Fruit fly (Drosophila melanogaster) whole organism, embryonic: ENCODE measurements around the gene CG43707.
A peak's percentile ranks its signal among the peaks of the same experiment; 100 is the strongest.

Source experiments
- Blimp-1 ChIP-seq: fragments of 200-800 bp; sonication (Bioruptor generic); optimal IDR thresholded peaks from 3 replicates; lab custom pipeline; 2018; ENCODE audit warnings: missing biosample characterization, missing genetic modification characterization, mild to moderate bottlenecking, moderate library complexity, missing genetic modification reagents
- CG10431 ChIP-seq: fragments of 200-800 bp; sonication (Bioruptor generic); optimal IDR thresholded peaks from 3 replicates; lab custom pipeline; 2018; ENCODE audit warnings: missing biosample characterization, mild to moderate bottlenecking, missing genetic modification characterization
- CG11696 ChIP-seq: fragments of 200-800 bp; sonication (Bioruptor generic); IDR thresholded peaks from 2 replicates; pipeline ENCODE4 v1.3.6; 2022; ENCODE audit warnings: missing biosample characterization, missing genetic modification characterization
- CG13424 ChIP-seq: fragments of 200-800 bp; sonication (Bioruptor generic); optimal IDR thresholded peaks from 2 replicates; lab custom pipeline; 2019; ENCODE audit warnings: missing biosample characterization, mild to moderate bottlenecking, missing genetic modification characterization, moderate library complexity
- CG14014 ChIP-seq: fragments of 200-800 bp; sonication (Bioruptor generic); IDR thresholded peaks from 2 replicates; pipeline ENCODE4 v1.3.6; 2022; ENCODE audit warnings: missing biosample characterization, missing genetic modification characterization
- CG16815 ChIP-seq: fragments of 200-800 bp; sonication (Bioruptor generic); optimal IDR thresholded peaks from 3 replicates; lab custom pipeline; 2017; ENCODE audit warnings: missing biosample characterization, mild to moderate bottlenecking, missing genetic modification characterization
- CG17385 ChIP-seq: fragments of 200-800 bp; sonication (Bioruptor generic); optimal IDR thresholded peaks from 3 replicates; lab custom pipeline; 2018; ENCODE audit warnings: missing biosample characterization, mild to moderate bottlenecking, missing genetic modification characterization
- CG3065 ChIP-seq: fragments of 200-800 bp; sonication (Bioruptor generic); optimal IDR thresholded peaks from 2 replicates; lab custom pipeline; 2016; ENCODE audit warnings: missing biosample characterization, missing genetic modification characterization
- CG32532 ChIP-seq: fragments of 200-800 bp; sonication (Bioruptor generic); IDR thresholded peaks from 2 replicates; pipeline ENCODE4 v1.3.6; 2022; ENCODE audit warnings: missing biosample characterization, missing genetic modification characterization
- CG3281 ChIP-seq: fragments of 200-800 bp; sonication (Bioruptor generic); optimal IDR thresholded peaks from 3 replicates; lab custom pipeline; 2017; ENCODE audit warnings: missing biosample characterization, mild to moderate bottlenecking, missing genetic modification characterization
- CG33213 ChIP-seq: fragments of 200-800 bp; sonication (Bioruptor generic); optimal IDR thresholded peaks from 3 replicates; lab custom pipeline; 2016; ENCODE audit warnings: missing biosample characterization, missing genetic modification characterization
- CG3407 ChIP-seq: fragments of 200-800 bp; sonication (Bioruptor generic); optimal IDR thresholded peaks from 2 replicates; lab custom pipeline; 2018; ENCODE audit warnings: missing biosample characterization, mild to moderate bottlenecking, missing genetic modification characterization
- CG34376 ChIP-seq: fragments of 200-800 bp; sonication (Bioruptor generic); optimal IDR thresholded peaks from 2 replicates; lab custom pipeline; 2018; ENCODE audit warnings: missing biosample characterization, mild to moderate bottlenecking, missing genetic modification characterization
- CG3726 ChIP-seq: fragments of 200-800 bp; sonication (Bioruptor generic); IDR thresholded peaks from 3 replicates; pipeline ENCODE4, ENCODE4 v1.3.6; 2022; ENCODE audit warnings: missing biosample characterization, missing genetic modification characterization
- CG3847 ChIP-seq: fragments of 200-800 bp; sonication (Bioruptor generic); IDR thresholded peaks from 2 replicates; pipeline ENCODE4 v1.3.6; 2022; ENCODE audit warnings: missing biosample characterization, missing genetic modification characterization
- CG4328 ChIP-seq: fragments of 200-800 bp; sonication (Bioruptor generic); optimal IDR thresholded peaks from 3 replicates; lab custom pipeline; 2017; ENCODE audit warnings: missing biosample characterization, missing genetic modification reagents, missing genetic modification characterization
- CG4424 ChIP-seq: fragments of 200-800 bp; sonication (Bioruptor generic); optimal IDR thresholded peaks from 3 replicates; lab custom pipeline; 2016; ENCODE audit warnings: missing biosample characterization, missing genetic modification characterization
- CG6654 ChIP-seq: fragments of 200-800 bp; sonication (Bioruptor generic); optimal IDR thresholded peaks from 2 replicates; lab custom pipeline; 2017; ENCODE audit warnings: missing biosample characterization, mild to moderate bottlenecking, missing genetic modification characterization
- CG6791 ChIP-seq: fragments of 200-800 bp; sonication (Bioruptor generic); IDR thresholded peaks from 3 replicates; pipeline ENCODE4 v1.3.6; 2022; ENCODE audit warnings: missing biosample characterization, missing genetic modification characterization; ENCODE audit not compliant: partially characterized antibody
- CG6813 ChIP-seq: fragments of 200-800 bp; sonication (Bioruptor generic); optimal IDR thresholded peaks from 2 replicates; lab custom pipeline; 2017; ENCODE audit warnings: missing biosample characterization, missing genetic modification characterization, mild to moderate bottlenecking, moderate library complexity, missing genetic modification reagents
- CG6854 ChIP-seq: fragments of 200-800 bp; sonication (Bioruptor generic); optimal IDR thresholded peaks from 3 replicates; lab custom pipeline; 2017; ENCODE audit warnings: missing biosample characterization, mild to moderate bottlenecking, missing genetic modification characterization
- CoRest ChIP-seq: fragments of 200-800 bp; sonication (Bioruptor generic); optimal IDR thresholded peaks from 3 replicates; lab custom pipeline; 2018; ENCODE audit warnings: missing biosample characterization, mild to moderate bottlenecking, missing genetic modification characterization, moderate library complexity
- Deaf1 ChIP-seq: fragments of 200-800 bp; optimal IDR thresholded peaks from 3 replicates; lab custom pipeline; 2019; ENCODE audit warnings: missing biosample characterization, mild to moderate bottlenecking, missing genetic modification characterization, moderate library complexity
- Dip3 ChIP-seq: fragments of 200-800 bp; sonication (Bioruptor generic); optimal IDR thresholded peaks from 3 replicates; lab custom pipeline; 2016; ENCODE audit warnings: missing biosample characterization, missing genetic modification characterization
- Dll ChIP-seq: fragments of 200-800 bp; sonication (Bioruptor generic); IDR thresholded peaks from 4 replicates; pipeline ENCODE4 v1.3.6; 2022; ENCODE audit warnings: missing biosample characterization, missing genetic modification characterization; ENCODE audit not compliant: partially characterized antibody
- E2f2 ChIP-seq: fragments of 200-800 bp; sonication (Bioruptor generic); IDR thresholded peaks from 2 replicates; pipeline ENCODE4 v1.3.6; 2022; ENCODE audit warnings: missing biosample characterization, missing genetic modification characterization
- Ets65A ChIP-seq: fragments of 200-800 bp; sonication (Bioruptor generic); peaks from one replicate; lab custom pipeline; 2016; ENCODE audit warnings: missing biosample characterization, missing genetic modification characterization
- Hr3 ChIP-seq: fragments of 200-800 bp; sonication (Bioruptor generic); optimal IDR thresholded peaks from 3 replicates; lab custom pipeline; 2016; ENCODE audit warnings: missing biosample characterization, missing genetic modification characterization
- Hr39 ChIP-seq: fragments of >200 bp; optimal IDR thresholded peaks from 2 replicates; lab custom pipeline; 2017
- bigmax ChIP-seq: fragments of 200-800 bp; sonication (Bioruptor generic); optimal IDR thresholded peaks from 2 replicates; lab custom pipeline; 2018; ENCODE audit warnings: missing biosample characterization, mild to moderate bottlenecking, missing genetic modification characterization
- chif ChIP-seq, 2 experiments: fragments of 200-800 bp; sonication (Bioruptor generic); optimal IDR thresholded peaks; 3 replicates each; lab custom pipeline; 2016; ENCODE audit warnings: missing biosample characterization in 2 of 2, missing genetic modification characterization in 2 of 2
- chm ChIP-seq: fragments of 200-800 bp; sonication (Bioruptor generic); IDR thresholded peaks from 2 replicates; pipeline ENCODE4 v1.3.6; 2022; ENCODE audit warnings: missing biosample characterization, missing genetic modification characterization
- crp ChIP-seq, 2 experiments: fragments of 200-800 bp; sonication (Bioruptor generic); optimal IDR thresholded peaks; 2 replicates in 1 of 2; 3 replicates in 1 of 2; lab custom pipeline; 2017; ENCODE audit warnings: missing biosample characterization in 2 of 2, missing genetic modification characterization in 2 of 2, mild to moderate bottlenecking in 1 of 2, moderate library complexity in 1 of 2
- emc ChIP-seq: fragments of 200-800 bp; sonication (Bioruptor generic); optimal IDR thresholded peaks from 2 replicates; lab custom pipeline; 2016; ENCODE audit warnings: missing biosample characterization, missing genetic modification characterization
- fru ChIP-seq: fragments of >200 bp; optimal IDR thresholded peaks from 2 replicates; lab custom pipeline; 2017
- gsb ChIP-seq: fragments of 200-800 bp; sonication (Bioruptor generic); IDR thresholded peaks from 2 replicates; pipeline ENCODE4 v1.3.6; 2022; ENCODE audit warnings: missing biosample characterization, missing genetic modification characterization
- ham ChIP-seq: fragments of 200-800 bp; sonication (Bioruptor generic); IDR thresholded peaks from 2 replicates; pipeline ENCODE4 v1.3.6; 2022; ENCODE audit warnings: missing biosample characterization, missing genetic modification characterization
- hb ChIP-seq: fragments of 200-800 bp; sonication (Bioruptor generic); IDR thresholded peaks from 3 replicates; pipeline ENCODE4 v1.3.6; 2022; ENCODE audit warnings: missing biosample characterization, missing genetic modification characterization; ENCODE audit not compliant: partially characterized antibody
- lov ChIP-seq, 2 experiments: fragments of 200-800 bp in 1 of 2; fragments of >200 bp in 1 of 2; sonication (Bioruptor generic) in 1 of 2; IDR thresholded peaks in 1 of 2; optimal IDR thresholded peaks in 1 of 2; 2 replicates in 1 of 2; 3 replicates in 1 of 2; pipeline versions ENCODE4 v1.3.6 to Lab custom; 2017 to 2022; ENCODE audit warnings: missing biosample characterization in 1 of 2, missing genetic modification characterization in 1 of 2
- mam ChIP-seq: fragments of 200-800 bp; sonication (Bioruptor generic); optimal IDR thresholded peaks from 3 replicates; lab custom pipeline; 2016; ENCODE audit warnings: missing biosample characterization, missing genetic modification characterization
- mirr ChIP-seq: fragments of 200-800 bp; sonication (Bioruptor generic); optimal IDR thresholded peaks from 3 replicates; lab custom pipeline; 2018; ENCODE audit warnings: missing biosample characterization, mild to moderate bottlenecking, missing genetic modification characterization
- nmo ChIP-seq: fragments of 200-800 bp; sonication (Bioruptor generic); optimal IDR thresholded peaks from 2 replicates; lab custom pipeline; 2018; ENCODE audit warnings: missing biosample characterization, mild to moderate bottlenecking, missing genetic modification characterization, moderate library complexity
- pzg ChIP-seq: fragments of 200-800 bp; sonication (Bioruptor generic); optimal IDR thresholded peaks from 3 replicates; lab custom pipeline; 2018; ENCODE audit warnings: missing biosample characterization, mild to moderate bottlenecking, missing genetic modification characterization, moderate library complexity
- salm ChIP-seq: fragments of 200-800 bp; sonication (Bioruptor generic); optimal IDR thresholded peaks from 2 replicates; lab custom pipeline; 2018; ENCODE audit warnings: missing biosample characterization, mild to moderate bottlenecking, missing genetic modification characterization
- schlank ChIP-seq: fragments of 200-800 bp; sonication (Bioruptor generic); optimal IDR thresholded peaks from 2 replicates; lab custom pipeline; 2018; ENCODE audit warnings: missing biosample characterization, mild to moderate bottlenecking, missing genetic modification characterization
- sd ChIP-seq: fragments of 200-800 bp; sonication (Bioruptor generic); optimal IDR thresholded peaks from 3 replicates; lab custom pipeline; 2018; ENCODE audit warnings: missing biosample characterization, mild to moderate bottlenecking, missing genetic modification characterization, moderate library complexity
- sr ChIP-seq: fragments of 200-800 bp; sonication (Bioruptor generic); IDR thresholded peaks from 3 replicates; pipeline ENCODE4 v1.3.6; 2022; ENCODE audit warnings: missing biosample characterization, missing genetic modification characterization
- unc-4 ChIP-seq: fragments of 200-800 bp; sonication (Bioruptor generic); IDR thresholded peaks from 2 replicates; pipeline ENCODE4 v1.3.6; 2022; ENCODE audit warnings: missing biosample characterization, missing genetic modification characterization; ENCODE audit not compliant: partially characterized antibody
- vnd ChIP-seq: fragments of 200-800 bp; sonication (Bioruptor generic); IDR thresholded peaks from 3 replicates; pipeline ENCODE4 v1.3.6; 2022; ENCODE audit warnings: missing biosample characterization, missing genetic modification characterization; ENCODE audit not compliant: partially characterized antibody
- vvl ChIP-seq: fragments of 200-800 bp; sonication (Bioruptor generic); IDR thresholded peaks from 2 replicates; pipeline ENCODE4 v1.3.6; 2022; ENCODE audit warnings: missing biosample characterization, missing genetic modification characterization

CG43707 gene

DNA sequence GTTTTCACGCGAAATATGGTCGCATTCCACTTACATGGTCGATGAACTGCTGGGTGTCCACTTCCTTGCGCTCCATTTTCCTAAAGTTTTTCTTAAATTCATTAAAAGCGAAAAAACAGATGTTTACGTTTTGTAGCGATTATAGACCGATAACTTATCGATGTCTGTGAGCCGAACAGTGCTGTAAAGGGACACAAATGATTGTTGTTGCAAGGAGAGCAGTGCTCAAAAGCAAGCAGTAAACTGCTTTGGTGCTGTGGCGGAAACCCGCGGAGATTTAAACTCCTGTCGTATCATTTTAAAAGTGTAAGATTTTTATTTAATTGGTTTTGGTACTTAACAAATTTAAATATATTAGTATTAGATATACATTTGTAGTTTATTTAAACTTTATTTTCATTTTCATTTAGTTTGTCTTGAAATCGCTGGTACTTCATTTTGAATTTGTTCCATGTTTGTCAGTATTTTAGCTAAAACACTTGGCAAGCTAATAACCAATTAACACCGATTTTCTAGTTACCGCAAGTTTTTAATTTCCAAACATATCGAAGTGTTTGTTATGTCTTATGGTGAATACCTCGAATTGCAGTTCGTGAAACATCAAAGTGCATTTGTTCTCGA, 56.3 kb downstream of the CG43707 start, which contains the start of gene CG3407 (continued):
- peak; percentile 60; the same call in 2 of the 3 replicates for TF ChIP-seq vnd (GFP tag; lab: Robert Waterston, UW)
- no peak for TF ChIP-seq emc (GFP tag; lab: Kevin White, UChicago)
- peak; percentile 24 for TF ChIP-seq CG4424 (GFP tag; lab: Kevin White, UChicago)
- TF ChIP-seq lov (optimal IDR thresholded peaks at IDR 0.05; lab: Kevin White, UChicago) = no peak
- TF ChIP-seq lov (GFP tag; IDR thresholded peaks at IDR 0.05; lab: Robert Waterston, UW) = no peak
- TF ChIP-seq chif (GFP tag; optimal IDR thresholded peaks at IDR 0.05; lab: Kevin White, UChicago) = peak; percentile 51 to 66
- no peak for TF ChIP-seq CG3281 (GFP tag; lab: Kevin White, UChicago)
- TF ChIP-seq vvl (GFP tag; lab: Robert Waterston, UW) = peak; percentile 44; the same call in 1 of the 2 replicates
- no peak for TF ChIP-seq CG6813 (GFP tag; lab: Kevin White, UChicago)
- TF ChIP-seq CG3407 (GFP tag; lab: Kevin White, UChicago) = peak; percentile 34
- no peak for TF ChIP-seq Blimp-1 (GFP tag; lab: Kevin White, UChicago)
- peak; percentile 100 for TF ChIP-seq E2f2 (GFP tag; lab: Robert Waterston, UW)
- 0 out of 2 replicates have a peak, but pooled peaks have one; percentile 36 for TF ChIP-seq CG32532 (GFP tag; lab: Robert Waterston, UW)
- peak; percentile 73 for TF ChIP-seq CG6791
- TF ChIP-seq salm (tag; lab: Kevin White, UChicago) = no peak
- no peak for TF ChIP-seq CG34376
- no peak for TF ChIP-seq bigmax (GFP tag; lab: Kevin White, UChicago)
- TF ChIP-seq CG6654 (GFP tag; lab: Kevin White, UChicago) = no peak
- peak; percentile 68 for TF ChIP-seq unc-4 (GFP tag; lab: Robert Waterston, UW)
- no peak for TF ChIP-seq CG6854
- TF ChIP-seq CG13424 (tag; lab: Kevin White, UChicago) = no peak
- TF ChIP-seq CG33213 (GFP tag; lab: Kevin White, UChicago) = peak; percentile 61
- TF ChIP-seq CG11696 = no peak
- no peak; the same call in none of the 2 replicates for TF ChIP-seq chm (GFP tag; lab: Robert Waterston, UW)
- no peak for TF ChIP-seq Deaf1 (tag; lab: Kevin White, UChicago)
- peak; percentile 96 for TF ChIP-seq Ets65A (GFP tag; lab: Kevin White, UChicago)
- TF ChIP-seq Hr3 (GFP tag; lab: Kevin White, UChicago) = peak; percentile 42
- peak; percentile 77 for TF ChIP-seq Dll (GFP tag; lab: Robert Waterston, UW)
- peak; percentile 52 for TF ChIP-seq Dip3 (GFP tag; lab: Kevin White, UChicago)
- TF ChIP-seq hb (GFP tag; lab: Robert Waterston, UW) = no peak; the same call in 2 of the 3 replicates
- TF ChIP-seq CG17385 = no peak
- TF ChIP-seq CG14014 (GFP tag; lab: Robert Waterston, UW) = no peak
- TF ChIP-seq sd = no peak
- TF ChIP-seq CG16815 (GFP tag; lab: Kevin White, UChicago) = peak; percentile 4
- peak; percentile 85 for TF ChIP-seq pzg (GFP tag; lab: Kevin White, UChicago)
- TF ChIP-seq CG10431 (GFP tag; lab: Kevin White, UChicago) = no peak
- TF ChIP-seq ham (GFP tag; lab: Robert Waterston, UW) = no peak
- no peak for TF ChIP-seq schlank (tag; lab: Kevin White, UChicago)
- TF ChIP-seq nmo = peak; percentile 48
- no peak for TF ChIP-seq CG3065 (GFP tag; lab: Kevin White, UChicago)
- TF ChIP-seq crp (GFP tag; optimal IDR thresholded peaks at IDR 0.05; lab: Kevin White, UChicago) = peak; percentile 54 to 90
- peak; percentile 41 for TF ChIP-seq CoRest (tag; lab: Kevin White, UChicago)
- no peak for TF ChIP-seq fru (lab: Kevin White, UChicago)
- TF ChIP-seq Hr39 (lab: Kevin White, UChicago) = no peak
- no peak for TF ChIP-seq CG3726 (GFP tag; lab: Robert Waterston, UW)
- no peak for TF ChIP-seq mirr
- TF ChIP-seq CG4328 = no peak
- peak; percentile 76 for TF ChIP-seq CG3847 (GFP tag; lab: Robert Waterston, UW)
- TF ChIP-seq gsb (GFP tag; lab: Robert Waterston, UW) = no peak
- TF ChIP-seq sr = no peak
- TF ChIP-seq mam (GFP tag; lab: Kevin White, UChicago) = peak; percentile 68
